Fruit fly (Drosophila melanogaster) whole organism, adult: ENCODE measurements around the gene CG14731.
A peak's percentile ranks its signal among the peaks of the same experiment; 100 is the strongest.

Experiments
- CG11617 ChIP-seq: fragments of 200-800 bp; sonication (Bioruptor generic); optimal IDR thresholded peaks from 2 replicates; lab custom pipeline; 2017; ENCODE audit warnings: mild to moderate bottlenecking, missing biosample characterization, missing genetic modification reagents, missing genetic modification characterization
- CG12768 ChIP-seq: fragments of 200-800 bp; sonication (Bioruptor generic); optimal IDR thresholded peaks from 2 replicates; lab custom pipeline; 2017; ENCODE audit warnings: missing biosample characterization, missing genetic modification characterization, mild to moderate bottlenecking, moderate library complexity, missing genetic modification reagents
- CG14711 ChIP-seq: fragments of 200-800 bp; sonication (Bioruptor generic); optimal IDR thresholded peaks from 2 replicates; lab custom pipeline; 2018; ENCODE audit warnings: missing biosample characterization, mild to moderate bottlenecking, missing genetic modification characterization, moderate library complexity
- CG1620 ChIP-seq: fragments of 200-800 bp; sonication (Bioruptor generic); optimal IDR thresholded peaks from 2 replicates; lab custom pipeline; 2016; ENCODE audit warnings: missing biosample characterization, missing genetic modification characterization
- CG33017 ChIP-seq: fragments of 200-800 bp; sonication (Bioruptor generic); optimal IDR thresholded peaks from 2 replicates; lab custom pipeline; 2018; ENCODE audit warnings: missing biosample characterization, mild to moderate bottlenecking, missing genetic modification characterization, moderate library complexity
- CG5204 ChIP-seq: fragments of 200-800 bp; sonication (Bioruptor generic); optimal IDR thresholded peaks from 2 replicates; lab custom pipeline; 2016; ENCODE audit warnings: missing biosample characterization, missing genetic modification characterization
- CG7045 ChIP-seq: fragments of 200-800 bp; sonication (Bioruptor generic); optimal IDR thresholded peaks from 2 replicates; lab custom pipeline; 2017; ENCODE audit warnings: missing biosample characterization, mild to moderate bottlenecking, missing genetic modification characterization
- CG7101 ChIP-seq: fragments of 200-800 bp; sonication (Bioruptor generic); optimal IDR thresholded peaks from 2 replicates; lab custom pipeline; 2018; ENCODE audit warnings: missing biosample characterization, mild to moderate bottlenecking, missing genetic modification characterization, moderate library complexity
- Clk ChIP-seq: fragments of 200-800 bp; sonication (Bioruptor generic); optimal IDR thresholded peaks from 2 replicates; lab custom pipeline; 2017; ENCODE audit warnings: missing biosample characterization, missing genetic modification characterization
- Crg-1 ChIP-seq: fragments of 200-800 bp; sonication (Bioruptor generic); optimal IDR thresholded peaks from 2 replicates; lab custom pipeline; 2016; ENCODE audit warnings: missing biosample characterization, missing genetic modification characterization
- Hr96 ChIP-seq: fragments of 200-800 bp; sonication (Bioruptor generic); optimal IDR thresholded peaks from 2 replicates; lab custom pipeline; 2016; ENCODE audit warnings: missing biosample characterization, missing genetic modification characterization
- Mnt ChIP-seq: fragments of 200-800 bp; sonication (Bioruptor generic); optimal IDR thresholded peaks from 2 replicates; lab custom pipeline; 2016; ENCODE audit warnings: missing biosample characterization, mild to moderate bottlenecking, missing genetic modification characterization
- bab1 ChIP-seq: fragments of 200-800 bp; sonication (Bioruptor generic); optimal IDR thresholded peaks from 3 replicates; lab custom pipeline; 2019; ENCODE audit warnings: missing biosample characterization, mild to moderate bottlenecking, missing genetic modification characterization, moderate library complexity
- cic ChIP-seq: fragments of 200-800 bp; sonication (Bioruptor generic); optimal IDR thresholded peaks from 2 replicates; lab custom pipeline; 2017; ENCODE audit warnings: missing biosample characterization, mild to moderate bottlenecking, missing genetic modification characterization, moderate library complexity
- cnc ChIP-seq, 2 experiments: fragments of >200 bp; optimal IDR thresholded peaks; 2 replicates each; lab custom pipeline; 2017
- kay ChIP-seq: fragments of 200-800 bp; sonication (Bioruptor generic); peaks from one replicate; lab custom pipeline; 2016; ENCODE audit warnings: missing biosample characterization, missing genetic modification characterization, borderline replicate concordance
- ovo ChIP-seq: fragments of 200-800 bp; sonication (Bioruptor generic); optimal IDR thresholded peaks from 2 replicates; lab custom pipeline; 2016; ENCODE audit warnings: missing biosample characterization, missing genetic modification characterization
- pad ChIP-seq: fragments of 200-800 bp; sonication (Bioruptor generic); optimal IDR thresholded peaks from 3 replicates; lab custom pipeline; 2017; ENCODE audit warnings: missing biosample characterization, missing genetic modification characterization, mild to moderate bottlenecking, moderate library complexity, missing genetic modification reagents
- tj ChIP-seq: fragments of 200-800 bp; sonication (Bioruptor generic); optimal IDR thresholded peaks from 3 replicates; lab custom pipeline; 2017; ENCODE audit warnings: missing biosample characterization, mild to moderate bottlenecking, missing genetic modification characterization, moderate library complexity
- toe ChIP-seq: fragments of 200-800 bp; sonication (Bioruptor generic); optimal IDR thresholded peaks from 2 replicates; lab custom pipeline; 2016; ENCODE audit warnings: missing biosample characterization, missing genetic modification characterization

The CG14731 gene

dm6 chr3R:11967262-11968029, 36.4 kb downstream of the CG14731 start, which contains the start of the genes CG12213 and GC1:
CG12213 (minus strand) TSS chr3R:11967691.
GC1 (plus strand) TSS chr3R:11967708.
- TF ChIP-seq CG33017 (tag; lab: Kevin White, UChicago) (no peak), CG1620 (peak; percentile 32), cic (no peak), ovo (GFP tag; lab: Kevin White, UChicago) (no peak), Crg-1 (GFP tag; lab: Kevin White, UChicago) (no peak), CG7101 (peak; percentile 39), CG14711 (peak; percentile 30), Mnt (peak; percentile 24), CG11617 (GFP tag; lab: Kevin White, UChicago) (peak; percentile 46), bab1 (peak; percentile 56), CG5204 (peak; percentile 53), Hr96 (GFP tag; lab: Kevin White, UChicago) (peak; percentile 7), toe (peak; percentile 62)

- TF ChIP-seq CG1620 (no peak), CG12768 (GFP tag; lab: Kevin White, UChicago) (peak; percentile 28), pad (no peak), ovo (GFP tag; lab: Kevin White, UChicago) (peak; percentile 83), cic (peak; percentile 52), Mnt (peak; percentile 8), tj (GFP tag; lab: Kevin White, UChicago) (peak; percentile 69)
Measured at dm6 chr3R:11968030-11968753, 37.1 kb downstream of the CG14731 start.

- no peak for TF ChIP-seq Mnt
- TF ChIP-seq toe: peak; percentile 6
- peak; percentile 46 for TF ChIP-seq CG33017 (tag; lab: Kevin White, UChicago)
- TF ChIP-seq CG7045 (GFP tag; lab: Kevin White, UChicago): peak; percentile 15
- no peak for TF ChIP-seq cnc (optimal IDR thresholded peaks at IDR 0.05; lab: Kevin White, UChicago)
- peak; percentile 17 for TF ChIP-seq CG14711
- TF ChIP-seq CG11617 (GFP tag; lab: Kevin White, UChicago): peak; percentile 29
- TF ChIP-seq Hr96 (GFP tag; lab: Kevin White, UChicago): peak; percentile 25
- peak; percentile 48 for TF ChIP-seq CG7101
- TF ChIP-seq CG5204: peak; percentile 3
- TF ChIP-seq CG12768 (GFP tag; lab: Kevin White, UChicago): peak; percentile 8
- TF ChIP-seq kay (GFP tag; lab: Kevin White, UChicago): no peak
- peak; percentile 38 for TF ChIP-seq cic
- TF ChIP-seq Crg-1 (GFP tag; lab: Kevin White, UChicago): no peak
- TF ChIP-seq tj (GFP tag; lab: Kevin White, UChicago): no peak
Measured at dm6 chr3R:11969217-11969616, 38.2 kb downstream of the CG14731 start.

dm6 chr3R:11971394-11971793, 40.3 kb downstream of the CG14731 start, which contains the start of gene GC2:
GC2 (plus strand) TSS chr3R:11971694.
- TF ChIP-seq kay (GFP tag; lab: Kevin White, UChicago) (no peak), bab1 (no peak), cic (no peak), CG14711 (no peak), CG33017 (tag; lab: Kevin White, UChicago) (no peak), toe (no peak), Crg-1 (GFP tag; lab: Kevin White, UChicago) (no peak), tj (GFP tag; lab: Kevin White, UChicago) (no peak), cnc (optimal IDR thresholded peaks at IDR 0.05; lab: Kevin White, UChicago) (no peak), pad (no peak), CG11617 (GFP tag; lab: Kevin White, UChicago) (no peak), CG7101 (no peak), CG5204 (no peak)

dm6 chr3R:11973826-11974225, 42.8 kb downstream of the CG14731 start:
- TF ChIP-seq Crg-1 (GFP tag; lab: Kevin White, UChicago): no peak
- TF ChIP-seq cic: no peak
- no peak for TF ChIP-seq toe
- no peak for TF ChIP-seq Mnt
- no peak for TF ChIP-seq Hr96 (GFP tag; lab: Kevin White, UChicago)
- no peak for TF ChIP-seq Clk (GFP tag; lab: Kevin White, UChicago)
- TF ChIP-seq pad: no peak
- TF ChIP-seq CG14711: no peak
- TF ChIP-seq CG11617 (GFP tag; lab: Kevin White, UChicago): no peak
- no peak for TF ChIP-seq CG12768 (GFP tag; lab: Kevin White, UChicago)
- no peak for TF ChIP-seq bab1
- TF ChIP-seq CG33017 (tag; lab: Kevin White, UChicago): no peak
- TF ChIP-seq CG1620: no peak
- no peak for TF ChIP-seq cnc (optimal IDR thresholded peaks at IDR 0.05; lab: Kevin White, UChicago)

- peak; percentile 16 for TF ChIP-seq CG33017 (tag; lab: Kevin White, UChicago)
- no peak for TF ChIP-seq Clk (GFP tag; lab: Kevin White, UChicago)
- peak; percentile 49 for TF ChIP-seq cic
- TF ChIP-seq CG7045 (GFP tag; lab: Kevin White, UChicago): no peak
- TF ChIP-seq ovo (GFP tag; lab: Kevin White, UChicago): peak; percentile 33
- no peak for TF ChIP-seq kay (GFP tag; lab: Kevin White, UChicago)
- peak; percentile 32 for TF ChIP-seq CG14711
- peak; percentile 52 for TF ChIP-seq tj (GFP tag; lab: Kevin White, UChicago)
- no peak for TF ChIP-seq pad
- TF ChIP-seq toe: no peak
- TF ChIP-seq bab1: peak; percentile 40
- TF ChIP-seq Mnt: peak; percentile 43
- no peak for TF ChIP-seq CG1620
- peak; percentile 31 for TF ChIP-seq CG7101
- peak; percentile 42 for TF ChIP-seq CG12768 (GFP tag; lab: Kevin White, UChicago)
Measured at dm6 chr3R:11974631-11975030, 43.6 kb downstream of the CG14731 start, which contains the start of gene Tango9. Tango9 (minus strand) TSS chr3R:11974910.
